Fruit fly (Drosophila melanogaster): ENCODE results near the gene tctn.

Gene tctn

DNA sequence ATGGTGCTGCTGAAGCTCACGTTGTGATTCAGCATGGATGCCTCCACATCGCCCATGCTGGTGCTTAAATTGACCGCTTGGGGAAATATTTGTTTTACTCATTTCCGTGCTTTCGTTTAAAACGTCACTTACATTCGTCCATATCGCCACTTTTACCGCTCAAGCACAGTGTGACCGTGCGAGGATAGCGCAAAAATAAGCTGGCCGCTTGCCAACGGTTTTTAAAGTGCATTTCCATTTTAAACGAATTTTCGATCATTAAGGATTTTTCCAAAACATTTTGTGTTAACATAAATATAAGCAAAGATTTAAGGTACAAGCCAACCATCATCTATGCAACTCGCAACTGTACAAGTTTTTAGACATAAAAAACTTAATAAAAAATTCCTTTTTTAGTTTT is 3.0 kb downstream of the tctn start, which contains the start of gene WDR79:
Gene WDR79 (minus strand): TSS at position 298 of the 400 bp plus-strand sequence.
- TF ChIP-seq CG6854 (GFP tag; optimal IDR thresholded peaks at IDR 0.05) (no peak), fkh (GFP tag; optimal IDR thresholded peaks at IDR 0.05) (no peak), CG3032 (tag; optimal IDR thresholded peaks at IDR 0.05) (no peak), Sox102F (GFP tag; optimal IDR thresholded peaks at IDR 0.05) (no peak), OdsH (GFP tag; optimal IDR thresholded peaks at IDR 0.05) (no peak), pdm3 (GFP tag; optimal IDR thresholded peaks at IDR 0.05) (no peak), Eip75B (GFP tag; optimal IDR thresholded peaks at IDR 0.05) (no peak), CG16779 (tag; optimal IDR thresholded peaks at IDR 0.05) (no peak), achi (GFP tag; optimal IDR thresholded peaks at IDR 0.05) (no peak), Hr38 (GFP tag; optimal IDR thresholded peaks at IDR 0.05) (no peak), fd85E (GFP tag; optimal IDR thresholded peaks at IDR 0.05) (no peak), Sox15 (GFP tag; optimal IDR thresholded peaks at IDR 0.05) (no peak), CG6792 (GFP tag; optimal IDR thresholded peaks at IDR 0.05) (no peak), CG7368 (GFP tag; optimal IDR thresholded peaks at IDR 0.05) (no peak), CG6276 (GFP tag; optimal IDR thresholded peaks at IDR 0.05) (no peak), CG4318 (GFP tag; optimal IDR thresholded peaks at IDR 0.05) (no peak)

DNA sequence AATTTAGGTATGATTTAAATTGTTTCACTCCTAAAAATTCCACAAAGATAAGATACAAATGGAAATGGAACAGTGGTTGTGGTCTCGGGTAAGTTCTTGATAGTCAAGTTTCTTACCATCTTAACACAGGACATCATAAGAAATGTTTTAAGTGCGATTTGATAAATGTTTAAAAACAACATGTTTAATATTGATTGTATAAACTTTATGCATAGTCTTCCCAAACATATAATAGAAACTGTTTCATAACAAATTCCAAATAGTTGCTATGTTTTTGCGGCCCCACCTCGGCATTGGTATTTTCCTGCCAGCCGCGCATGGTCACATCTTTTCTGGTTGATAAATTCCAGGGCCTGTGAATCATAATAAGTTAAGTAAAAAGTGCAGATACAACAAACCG is 5.6 kb downstream of the tctn start, which contains the start of gene Arpc4:
Gene Arpc4 (plus strand): TSS at position 318 of the 400 bp plus-strand sequence.
- TF ChIP-seq CG6854 (GFP tag; optimal IDR thresholded peaks at IDR 0.05) (no peak), cyc (GFP tag; optimal IDR thresholded peaks at IDR 0.05) (peak; percentile 48), lz (GFP tag; optimal IDR thresholded peaks at IDR 0.05) (peak; percentile 62), topi (GFP tag; optimal IDR thresholded peaks at IDR 0.05) (peak; percentile 46), CG31627 (GFP tag; optimal IDR thresholded peaks at IDR 0.05) (peak; percentile 64), Hr39 (GFP tag; optimal IDR thresholded peaks at IDR 0.05) (peak; percentile 60), pdm3 (GFP tag; optimal IDR thresholded peaks at IDR 0.05) (peak; percentile 73), Hr4 (GFP tag; optimal IDR thresholded peaks at IDR 0.05) (peak; percentile 49), Sox14 (GFP tag; optimal IDR thresholded peaks at IDR 0.05) (peak; percentile 67), Eip78C (GFP tag) (peak; percentile 82), CG8119 (GFP tag; IDR thresholded peaks at IDR 0.05) (0 out of 3 replicates have a peak, but pooled peaks have one; percentile 27), Blimp-1 (GFP tag; optimal IDR thresholded peaks at IDR 0.05) (no peak), acj6 (GFP tag; optimal IDR thresholded peaks at IDR 0.05) (peak; percentile 40), OdsH (GFP tag; optimal IDR thresholded peaks at IDR 0.05) (no peak), Smox (GFP tag; optimal IDR thresholded peaks at IDR 0.05) (peak; percentile 58), CG3032 (tag; optimal IDR thresholded peaks at IDR 0.05) (peak; percentile 57), CG6792 (GFP tag; optimal IDR thresholded peaks at IDR 0.05) (peak; percentile 42), CG6163 (GFP tag; IDR thresholded peaks at IDR 0.05) (peak; percentile 65; the same call in 2 of the 3 replicates), Hr38 (GFP tag; optimal IDR thresholded peaks at IDR 0.05) (no peak), CG11902 (GFP tag; optimal IDR thresholded peaks at IDR 0.05) (no peak), Eip75B (GFP tag; optimal IDR thresholded peaks at IDR 0.05) (peak; percentile 57), CG32006 (GFP tag; optimal IDR thresholded peaks at IDR 0.05) (no peak), eg (GFP tag; IDR thresholded peaks at IDR 0.05) (no peak; the same call in 1 of the 3 replicates), Met (GFP tag; optimal IDR thresholded peaks at IDR 0.05) (peak; percentile 46), net (GFP tag; optimal IDR thresholded peaks at IDR 0.05) (no peak), Sox15 (GFP tag; optimal IDR thresholded peaks at IDR 0.05) (peak; percentile 2), CG10631 (GFP tag; optimal IDR thresholded peaks at IDR 0.05) (peak; percentile 62), Ets21C (GFP tag; optimal IDR thresholded peaks at IDR 0.05) (peak; percentile 46), esn (GFP tag; optimal IDR thresholded peaks at IDR 0.05) (peak; percentile 70), Ets96B (tag; optimal IDR thresholded peaks at IDR 0.05) (peak; percentile 25)

DNA sequence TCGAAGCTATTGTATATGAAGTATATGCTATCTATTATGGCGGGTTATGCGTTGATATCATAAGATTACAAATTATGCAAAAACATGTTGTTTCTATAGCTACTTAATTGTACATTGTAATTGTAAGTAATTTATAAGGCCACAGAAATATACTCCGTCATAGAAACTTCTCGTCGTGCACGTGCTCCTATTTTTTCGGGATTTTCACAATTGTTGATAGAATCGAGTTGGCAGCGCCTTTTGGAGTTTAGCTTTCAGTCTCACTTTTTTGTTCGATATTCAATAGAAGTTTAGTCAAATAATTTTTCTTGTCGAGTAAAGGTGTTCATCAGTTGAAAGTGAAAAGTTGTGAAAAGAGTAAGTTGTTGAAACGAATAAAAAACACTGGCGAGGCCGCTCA is 12.2 kb downstream of the tctn start, which contains the start of gene CG31642:
Gene CG31642 (plus strand): TSS at position 301 of the 400 bp plus-strand sequence.
- TF ChIP-seq CG11294 (GFP tag; IDR thresholded peaks at IDR 0.05), result no peak
- TF ChIP-seq Eip93F (GFP tag; optimal IDR thresholded peaks at IDR 0.05), result no peak
- no peak for TF ChIP-seq fd59A (GFP tag; optimal IDR thresholded peaks at IDR 0.05)
- no peak for TF ChIP-seq salr (GFP tag; optimal IDR thresholded peaks at IDR 0.05)
- TF ChIP-seq CG7368 (GFP tag; optimal IDR thresholded peaks at IDR 0.05), result no peak
- TF ChIP-seq Gug (GFP tag; IDR thresholded peaks at IDR 0.05), result no peak
- TF ChIP-seq ss (GFP tag; optimal IDR thresholded peaks at IDR 0.05), result no peak
- TF ChIP-seq CG6163 (GFP tag; IDR thresholded peaks at IDR 0.05), result no peak
- no peak for TF ChIP-seq OdsH (GFP tag; optimal IDR thresholded peaks at IDR 0.05)
- no peak for TF ChIP-seq vri (GFP tag; optimal IDR thresholded peaks at IDR 0.05)
